Worm (Caenorhabditis elegans) whole organism, late embryonic: ENCODE measurements around the gene frpr-1.

Source experiments
- ama-1 ChIP-seq: fragments of 150-350 bp; optimal IDR thresholded peaks from 2 replicates; lab custom pipeline; 2014
- unc-3 ChIP-seq, 2 experiments: fragments of 200-800 bp in 1 of 2; sonication (Bioruptor generic) in 1 of 2; sonication (generic microtip) in 1 of 2; conservative IDR thresholded peaks in 1 of 2; optimal IDR thresholded peaks in 1 of 2; 2 replicates each; pipeline versions ENCODE4 v1.3.6 to Lab custom; 2016 to 2022; ENCODE audit warnings: missing compliant biosample characterization in 2 of 2, missing genetic modification characterization in 2 of 2, missing genetic modification reagents in 1 of 2
- unc-42 ChIP-seq: sonication (generic microtip); optimal IDR thresholded peaks from 2 replicates; lab custom pipeline; 2016; ENCODE audit warnings: missing genotype, missing genetic modification characterization, missing compliant biosample characterization

- TF ChIP-seq ama-1 (lab: Kevin White, UChicago) (no peak), unc-3 (GFP tag; conservative IDR thresholded peaks at IDR 0.05; lab: Robert Waterston, UW) (no peak), unc-3 (tag; optimal IDR thresholded peaks at IDR 0.05; lab: Kevin White, UChicago) (no peak), unc-42 (tag; lab: Kevin White, UChicago) (peak; percentile 49)
These were observed 34.1 kb upstream of the frpr-1 start for ce11 chrX:8163555-8163954.
